Fruit fly (Drosophila melanogaster) whole organism, embryonic: ENCODE results near the gene Tfb5.

Experiments
- Abd-B ChIP-seq: fragments of 200-800 bp; sonication (Bioruptor generic); optimal IDR thresholded peaks from 2 replicates; lab custom pipeline; 2018; ENCODE audit warnings: missing biosample characterization, mild to moderate bottlenecking, missing genetic modification characterization, moderate library complexity
- Atf6 ChIP-seq: fragments of 200-800 bp; sonication (Bioruptor generic); IDR thresholded peaks from 2 replicates; pipeline ENCODE4 v1.3.6; 2022; ENCODE audit warnings: missing biosample characterization, missing genetic modification characterization
- Awh ChIP-seq: fragments of 200-800 bp; sonication (Bioruptor generic); IDR thresholded peaks from 2 replicates; pipeline ENCODE4, ENCODE4 v1.3.6; 2022; ENCODE audit warnings: missing biosample characterization, missing genetic modification characterization
- Bteb2 ChIP-seq: fragments of 200-800 bp; sonication (Bioruptor generic); optimal IDR thresholded peaks from 2 replicates; lab custom pipeline; 2016; ENCODE audit warnings: missing biosample characterization, missing genetic modification characterization
- CG10147 ChIP-seq: fragments of 200-800 bp; sonication (Bioruptor generic); optimal IDR thresholded peaks from 2 replicates; lab custom pipeline; 2019; ENCODE audit warnings: missing biosample characterization, mild to moderate bottlenecking, missing genetic modification characterization, moderate library complexity
- CG10543 ChIP-seq: fragments of 200-800 bp; sonication (Bioruptor generic); optimal IDR thresholded peaks from 3 replicates; lab custom pipeline; 2017; ENCODE audit warnings: missing biosample characterization, mild to moderate bottlenecking, missing genetic modification characterization, moderate library complexity
- CG11723 ChIP-seq: fragments of 200-800 bp; sonication (Bioruptor generic); optimal IDR thresholded peaks from 2 replicates; lab custom pipeline; 2017; ENCODE audit warnings: missing biosample characterization, mild to moderate bottlenecking, missing genetic modification characterization
- CG13624 ChIP-seq: fragments of 200-800 bp; sonication (Bioruptor generic); optimal IDR thresholded peaks from 2 replicates; lab custom pipeline; 2016; ENCODE audit warnings: missing biosample characterization, missing genetic modification characterization
- CG13775 ChIP-seq: fragments of 200-800 bp; sonication (Bioruptor generic); optimal IDR thresholded peaks from 3 replicates; lab custom pipeline; 2017; ENCODE audit warnings: missing biosample characterization, mild to moderate bottlenecking, missing genetic modification characterization
- CG14860 ChIP-seq: fragments of 200-800 bp; sonication (Bioruptor generic); IDR thresholded peaks from 3 replicates; pipeline ENCODE4 v1.3.6; 2022; ENCODE audit warnings: missing biosample characterization, missing genetic modification characterization; ENCODE audit not compliant: partially characterized antibody
- CG16815 ChIP-seq: fragments of 200-800 bp; sonication (Bioruptor generic); optimal IDR thresholded peaks from 3 replicates; lab custom pipeline; 2017; ENCODE audit warnings: missing biosample characterization, mild to moderate bottlenecking, missing genetic modification characterization
- CG17802 ChIP-seq: fragments of 200-800 bp; sonication (Bioruptor generic); optimal IDR thresholded peaks from 2 replicates; lab custom pipeline; 2018; ENCODE audit warnings: missing biosample characterization, mild to moderate bottlenecking, missing genetic modification characterization, moderate library complexity
- CG2120 ChIP-seq: fragments of 200-800 bp; sonication (Bioruptor generic); optimal IDR thresholded peaks from 3 replicates; lab custom pipeline; 2016; ENCODE audit warnings: missing biosample characterization, missing genetic modification characterization
- CG32532 ChIP-seq: fragments of 200-800 bp; sonication (Bioruptor generic); IDR thresholded peaks from 2 replicates; pipeline ENCODE4 v1.3.6; 2022; ENCODE audit warnings: missing biosample characterization, missing genetic modification characterization
- CG34376 ChIP-seq: fragments of 200-800 bp; sonication (Bioruptor generic); optimal IDR thresholded peaks from 2 replicates; lab custom pipeline; 2018; ENCODE audit warnings: missing biosample characterization, mild to moderate bottlenecking, missing genetic modification characterization
- CG4404 ChIP-seq: fragments of 200-800 bp; sonication (Bioruptor generic); IDR thresholded peaks from 2 replicates; pipeline ENCODE4 v1.3.6; 2022; ENCODE audit warnings: missing biosample characterization, missing genetic modification characterization
- CG4617 ChIP-seq: fragments of 200-800 bp; sonication (Bioruptor generic); optimal IDR thresholded peaks from 3 replicates; lab custom pipeline; 2016; ENCODE audit warnings: missing biosample characterization, missing genetic modification characterization, borderline replicate concordance
- CG7928 ChIP-seq: fragments of 200-800 bp; sonication (Bioruptor generic); optimal IDR thresholded peaks from 2 replicates; lab custom pipeline; 2017; ENCODE audit warnings: missing biosample characterization, mild to moderate bottlenecking, missing genetic modification characterization
- CG9797 ChIP-seq: fragments of 200-800 bp; sonication (Bioruptor generic); optimal IDR thresholded peaks from 3 replicates; lab custom pipeline; 2018; ENCODE audit warnings: missing biosample characterization, mild to moderate bottlenecking, missing genetic modification characterization
- CTCF ChIP-seq: fragments of 200-800 bp; sonication (Bioruptor generic); optimal IDR thresholded peaks from 2 replicates; lab custom pipeline; 2017; ENCODE audit warnings: missing biosample characterization, mild to moderate bottlenecking, missing genetic modification characterization, moderate library complexity
- CrebB ChIP-seq: fragments of 200-800 bp; sonication (Bioruptor generic); optimal IDR thresholded peaks from 3 replicates; lab custom pipeline; 2018; ENCODE audit warnings: missing biosample characterization, mild to moderate bottlenecking, missing genetic modification characterization
- Ets97D ChIP-seq: fragments of 200-800 bp; sonication (Bioruptor generic); optimal IDR thresholded peaks from 3 replicates; lab custom pipeline; 2016; ENCODE audit warnings: missing biosample characterization, missing genetic modification characterization
- Mad ChIP-seq: fragments of 200-800 bp; sonication (Bioruptor generic); optimal IDR thresholded peaks from 2 replicates; lab custom pipeline; 2016; ENCODE audit warnings: missing biosample characterization, missing genetic modification characterization
- NC2β ChIP-seq: fragments of 200-800 bp; sonication (Bioruptor generic); optimal IDR thresholded peaks from 2 replicates; lab custom pipeline; 2016; ENCODE audit warnings: missing biosample characterization, missing genetic modification characterization
- NK7.1 ChIP-seq: fragments of 200-800 bp; sonication (Bioruptor generic); optimal IDR thresholded peaks from 3 replicates; lab custom pipeline; 2016; ENCODE audit warnings: missing biosample characterization, missing genetic modification characterization
- Nf-YB ChIP-seq: fragments of 200-800 bp; sonication (Bioruptor generic); optimal IDR thresholded peaks from 3 replicates; lab custom pipeline; 2019; ENCODE audit warnings: missing biosample characterization, mild to moderate bottlenecking, missing genetic modification characterization, moderate library complexity
- PHDP ChIP-seq: fragments of 200-800 bp; sonication (Bioruptor generic); optimal IDR thresholded peaks from 3 replicates; lab custom pipeline; 2018; ENCODE audit warnings: missing biosample characterization, mild to moderate bottlenecking, missing genetic modification characterization, moderate library complexity
- abd-A ChIP-seq: fragments of 200-800 bp; sonication (Bioruptor generic); optimal IDR thresholded peaks from 3 replicates; lab custom pipeline; 2019; ENCODE audit warnings: missing biosample characterization, mild to moderate bottlenecking, missing genetic modification characterization, moderate library complexity
- bigmax ChIP-seq: fragments of 200-800 bp; sonication (Bioruptor generic); optimal IDR thresholded peaks from 2 replicates; lab custom pipeline; 2018; ENCODE audit warnings: missing biosample characterization, mild to moderate bottlenecking, missing genetic modification characterization
- chn ChIP-seq: fragments of 200-800 bp; sonication (Bioruptor generic); optimal IDR thresholded peaks from 2 replicates; lab custom pipeline; 2016; ENCODE audit warnings: missing biosample characterization, missing genetic modification characterization
- dimm ChIP-seq: fragments of 200-800 bp; sonication (Bioruptor generic); IDR thresholded peaks from 2 replicates; pipeline ENCODE4 v1.3.6; 2022; ENCODE audit warnings: missing biosample characterization, missing genetic modification characterization
- dysf ChIP-seq: fragments of 200-800 bp; sonication (Bioruptor generic); IDR thresholded peaks from 3 replicates; pipeline ENCODE4 v1.3.6; 2022; ENCODE audit warnings: missing biosample characterization, missing genetic modification characterization
- hkb ChIP-seq, 2 experiments: fragments of 200-800 bp in 1 of 2; fragments of >200 bp in 1 of 2; sonication (Bioruptor generic) in 1 of 2; IDR thresholded peaks in 1 of 2; optimal IDR thresholded peaks in 1 of 2; 2 replicates each; pipeline versions ENCODE4 v1.3.6 to Lab custom; 2017 to 2022; ENCODE audit warnings: missing biosample characterization in 1 of 2, missing genetic modification characterization in 1 of 2
- ind ChIP-seq: fragments of 200-800 bp; sonication (Bioruptor generic); optimal IDR thresholded peaks from 3 replicates; lab custom pipeline; 2016; ENCODE audit warnings: missing biosample characterization, missing genetic modification characterization
- jigr1 ChIP-seq: fragments of 200-800 bp; sonication (Bioruptor generic); IDR thresholded peaks from 3 replicates; pipeline ENCODE4 v1.3.6; 2022; ENCODE audit warnings: missing biosample characterization, missing genetic modification characterization
- lab ChIP-seq: fragments of 200-800 bp; sonication (Bioruptor generic); optimal IDR thresholded peaks from 3 replicates; lab custom pipeline; 2017; ENCODE audit warnings: missing biosample characterization, missing genetic modification characterization, mild to moderate bottlenecking, moderate library complexity, missing genetic modification reagents
- maf-S ChIP-seq: fragments of 200-800 bp; sonication (Bioruptor generic); optimal IDR thresholded peaks from 2 replicates; lab custom pipeline; 2016; ENCODE audit warnings: missing biosample characterization, missing genetic modification characterization
- mld ChIP-seq: fragments of 200-800 bp; sonication (Bioruptor generic); IDR thresholded peaks from 3 replicates; pipeline ENCODE4 v1.3.6; 2022; ENCODE audit warnings: missing biosample characterization, missing genetic modification characterization; ENCODE audit not compliant: partially characterized antibody
- onecut ChIP-seq: fragments of 200-800 bp; sonication (Bioruptor generic); IDR thresholded peaks from 2 replicates; pipeline ENCODE4 v1.3.6; 2022; ENCODE audit warnings: missing biosample characterization, missing genetic modification characterization
- peb ChIP-seq: fragments of 200-800 bp; sonication (Bioruptor generic); IDR thresholded peaks from 2 replicates; pipeline ENCODE4 v1.3.6; 2022; ENCODE audit warnings: missing biosample characterization, missing genetic modification characterization
- pfk ChIP-seq: fragments of 200-800 bp; sonication (Bioruptor generic); optimal IDR thresholded peaks from 2 replicates; lab custom pipeline; 2018; ENCODE audit warnings: missing biosample characterization, mild to moderate bottlenecking, missing genetic modification characterization, moderate library complexity
- pho ChIP-seq: fragments of 200-800 bp; sonication (Bioruptor generic); optimal IDR thresholded peaks from 2 replicates; lab custom pipeline; 2016; ENCODE audit warnings: missing biosample characterization, missing genetic modification characterization
- stc ChIP-seq: fragments of 200-800 bp; sonication (Bioruptor generic); IDR thresholded peaks from 2 replicates; pipeline ENCODE4 v1.3.6; 2022; ENCODE audit warnings: missing biosample characterization, missing genetic modification characterization
- tap ChIP-seq: fragments of 200-800 bp; optimal IDR thresholded peaks from 3 replicates; lab custom pipeline; 2019; ENCODE audit warnings: missing biosample characterization, mild to moderate bottlenecking, missing genetic modification characterization, moderate library complexity
- tgo ChIP-seq: fragments of 200-800 bp; sonication (Bioruptor generic); IDR thresholded peaks from 3 replicates; pipeline ENCODE4 v1.3.6; 2022; ENCODE audit warnings: missing biosample characterization, missing genetic modification characterization
- trh ChIP-seq: fragments of 200-800 bp; sonication (Bioruptor generic); optimal IDR thresholded peaks from 2 replicates; lab custom pipeline; 2016; ENCODE audit warnings: missing biosample characterization, missing genetic modification characterization
- unc-4 ChIP-seq: fragments of 200-800 bp; sonication (Bioruptor generic); IDR thresholded peaks from 2 replicates; pipeline ENCODE4 v1.3.6; 2022; ENCODE audit warnings: missing biosample characterization, missing genetic modification characterization; ENCODE audit not compliant: partially characterized antibody
- wdn ChIP-seq: fragments of 200-800 bp; sonication (Bioruptor generic); IDR thresholded peaks from 2 replicates; pipeline ENCODE4 v1.3.6; 2022; ENCODE audit warnings: missing biosample characterization, missing genetic modification characterization
- wor ChIP-seq: fragments of 200-800 bp; sonication (Bioruptor generic); IDR thresholded peaks from 2 replicates; pipeline ENCODE4 v1.3.6; 2022; ENCODE audit warnings: missing biosample characterization, missing genetic modification characterization
- z ChIP-seq: fragments of 200-800 bp; sonication (Bioruptor generic); IDR thresholded peaks from 3 replicates; pipeline ENCODE4 v1.3.6; 2022; ENCODE audit warnings: missing biosample characterization, missing genetic modification characterization

The Tfb5 gene

DNA sequence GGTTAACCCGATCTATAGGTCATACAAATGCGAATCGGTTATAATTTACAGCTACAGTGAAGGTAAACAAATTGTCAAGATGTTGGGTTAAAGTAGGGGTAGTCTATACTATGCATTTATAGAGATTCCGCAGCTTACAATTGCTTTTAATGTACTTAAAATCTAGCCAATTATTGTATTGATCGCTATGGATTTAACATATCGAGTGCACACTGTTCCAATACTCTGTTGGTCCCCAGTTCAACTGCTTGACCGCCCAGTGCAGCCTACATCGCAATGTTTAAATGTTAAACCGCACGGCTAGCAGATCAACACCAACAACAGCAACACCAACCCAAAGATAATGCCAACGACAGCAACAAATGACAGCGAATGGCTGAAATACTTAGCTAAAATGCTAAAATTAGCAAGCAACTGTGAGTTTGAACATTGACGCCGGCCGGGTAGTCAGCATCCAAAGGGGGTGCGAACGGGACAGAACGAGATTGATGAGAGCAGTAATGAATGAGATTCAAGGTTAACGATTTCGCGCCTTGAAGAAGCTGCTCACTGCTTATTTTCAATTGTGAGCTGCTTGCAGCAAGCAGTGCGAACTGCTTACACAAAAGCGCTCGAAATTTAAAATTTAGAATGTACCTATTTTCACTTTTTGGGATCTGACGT lies 9.6 kb downstream of the Tfb5 start (continued):
- TF ChIP-seq pfk (GFP tag; lab: Kevin White, UChicago) (no peak), Atf6 (GFP tag; lab: Robert Waterston, UW) (no peak; the same call in 1 of the 2 replicates), NK7.1 (GFP tag; lab: Kevin White, UChicago) (no peak), CG17802 (tag; lab: Kevin White, UChicago) (no peak), trh (no peak), wdn (GFP tag; lab: Robert Waterston, UW) (no peak), lab (no peak), peb (GFP tag; lab: Robert Waterston, UW) (no peak), CG11723 (no peak), maf-S (GFP tag; lab: Kevin White, UChicago) (no peak), Mad (GFP tag; lab: Kevin White, UChicago) (no peak), CG13624 (no peak), bigmax (GFP tag; lab: Kevin White, UChicago) (peak; percentile 36), unc-4 (0 out of 2 replicates have a peak, but pooled peaks have one; percentile 36), stc (GFP tag; lab: Robert Waterston, UW) (no peak; the same call in 1 of the 2 replicates), PHDP (tag; lab: Kevin White, UChicago) (no peak), Awh (GFP tag; lab: Robert Waterston, UW) (peak; percentile 8; the same call in 1 of the 2 replicates), chn (GFP tag; lab: Kevin White, UChicago) (no peak), Ets97D (GFP tag; lab: Kevin White, UChicago) (no peak), CG16815 (GFP tag; lab: Kevin White, UChicago) (no peak), CG7928 (GFP tag; lab: Kevin White, UChicago) (no peak), z (GFP tag; lab: Robert Waterston, UW) (no peak), CG9797 (no peak), dysf (GFP tag; lab: Robert Waterston, UW) (peak; percentile 11; the same call in 2 of the 3 replicates), Abd-B (peak; percentile 72), wor (0 out of 2 replicates have a peak, but pooled peaks have one; percentile 12), dimm (GFP tag; lab: Robert Waterston, UW) (no peak), CG4404 (peak; percentile 29; the same call in 1 of the 2 replicates), NC2β (GFP tag; lab: Kevin White, UChicago) (no peak), CG2120 (no peak), CG10147 (GFP tag; lab: Kevin White, UChicago) (no peak), CTCF (GFP tag; lab: Kevin White, UChicago) (peak; percentile 33), onecut (GFP tag; lab: Robert Waterston, UW) (no peak), mld (GFP tag; lab: Robert Waterston, UW) (no peak), pho (GFP tag; lab: Kevin White, UChicago) (no peak), CG14860 (GFP tag; lab: Robert Waterston, UW) (no peak), CG32532 (peak; percentile 50), CG4617 (GFP tag; lab: Kevin White, UChicago) (no peak), CG13775 (GFP tag; lab: Kevin White, UChicago) (no peak), tap (no peak), ind (GFP tag; lab: Kevin White, UChicago) (no peak), CG34376 (GFP tag; lab: Kevin White, UChicago) (no peak), hkb (optimal IDR thresholded peaks at IDR 0.05; lab: Kevin White, UChicago) (peak; percentile 41), hkb (GFP tag; IDR thresholded peaks at IDR 0.05; lab: Robert Waterston, UW) (no peak), CrebB (no peak), tgo (no peak; the same call in 2 of the 3 replicates), abd-A (tag; lab: Kevin White, UChicago) (peak; percentile 91), Bteb2 (no peak), jigr1 (GFP tag; lab: Robert Waterston, UW) (no peak; the same call in 2 of the 3 replicates), Nf-YB (GFP tag; lab: Kevin White, UChicago) (no peak), CG10543 (GFP tag; lab: Kevin White, UChicago) (peak; percentile 64)
